Worm (Caenorhabditis elegans) whole organism, L4 larva: ENCODE results near the gene F44D12.2.

Experiments
- F26F4.8 ChIP-seq: fragments of 200-800 bp; sonication (Bioruptor generic); conservative IDR thresholded peaks from 2 replicates; pipeline ENCODE4 v1.3.6; 2022; ENCODE audit warnings: missing genetic modification characterization, missing compliant biosample characterization
- F49E8.2 ChIP-seq: sonication (generic microtip); optimal IDR thresholded peaks from 2 replicates; lab custom pipeline; 2016; ENCODE audit warnings: missing compliant biosample characterization, mild to moderate bottlenecking, missing genetic modification characterization, borderline replicate concordance
- R02D3.7 ChIP-seq: fragments of 150-350 bp; sonication (generic microtip); optimal IDR thresholded peaks from 3 replicates; lab custom pipeline; 2014; ENCODE audit warnings: missing biosample characterization, missing genetic modification characterization
- T20F7.1 ChIP-seq: fragments of 200-800 bp; sonication (Bioruptor generic); optimal IDR thresholded peaks from 2 replicates; lab custom pipeline; 2018; ENCODE audit warnings: mild to moderate bottlenecking, missing genetic modification characterization, missing compliant biosample characterization
- Y105C5A.15 ChIP-seq: fragments of 200-800 bp; sonication (Bioruptor generic); IDR thresholded peaks from 2 replicates; pipeline ENCODE4 v1.3.6; 2022; ENCODE audit warnings: missing genetic modification characterization, missing compliant biosample characterization
- Y48G9A.11 ChIP-seq: fragments of 200-800 bp; sonication (Bioruptor generic); IDR thresholded peaks from 2 replicates; pipeline ENCODE4 v1.3.6; 2022; ENCODE audit warnings: missing genetic modification reagents, missing genetic modification characterization, missing compliant biosample characterization
- ZK546.5 ChIP-seq, 2 experiments: sonication (generic microtip); optimal IDR thresholded peaks; 2 replicates each; lab custom pipeline; 2017; ENCODE audit warnings: missing biosample characterization in 2 of 2, missing genetic modification characterization in 2 of 2
- aha-1 ChIP-seq: fragments of 150-350 bp; peaks from one replicate; lab custom pipeline; 2014; ENCODE audit warnings: missing biosample characterization, missing genetic modification characterization
- aly-2 ChIP-seq: sonication (generic microtip); optimal IDR thresholded peaks from 2 replicates; lab custom pipeline; 2018; ENCODE audit warnings: missing biosample characterization, missing genetic modification characterization
- ama-1 ChIP-seq: fragments of 150-350 bp; optimal IDR thresholded peaks from 2 replicates; lab custom pipeline; 2014; ENCODE audit warnings: inconsistent platforms, mixed read lengths
- ceh-82 ChIP-seq: sonication (generic microtip); optimal IDR thresholded peaks from 2 replicates; lab custom pipeline; 2017; ENCODE audit warnings: missing biosample characterization, missing genetic modification characterization
- daf-12 ChIP-seq: fragments of 150-350 bp; optimal IDR thresholded peaks from 2 replicates; lab custom pipeline; 2014; ENCODE audit warnings: missing biosample characterization, missing genetic modification reagents, missing genetic modification characterization
- daf-19 ChIP-seq: fragments of 200-800 bp; sonication (Bioruptor generic); conservative IDR thresholded peaks from 2 replicates; pipeline ENCODE4 v1.3.6; 2022; ENCODE audit warnings: missing genetic modification characterization, missing compliant biosample characterization
- dmd-6 ChIP-seq: fragments of 200-800 bp; sonication (Bioruptor generic); IDR thresholded peaks from 2 replicates; pipeline ENCODE4 v1.3.6; 2022; ENCODE audit warnings: missing genetic modification reagents, missing genetic modification characterization, missing compliant biosample characterization
- dmd-8 ChIP-seq: fragments of 200-800 bp; sonication (Bioruptor generic); IDR thresholded peaks from 2 replicates; pipeline ENCODE4 v1.3.6; 2022; ENCODE audit warnings: missing genetic modification characterization, missing compliant biosample characterization
- dmd-9 ChIP-seq: fragments of 200-800 bp; sonication (Bioruptor generic); IDR thresholded peaks from 2 replicates; pipeline ENCODE4 v1.3.6; 2022; ENCODE audit warnings: missing genetic modification reagents, missing genetic modification characterization, missing compliant biosample characterization
- dpl-1 ChIP-seq: fragments of 150-350 bp; optimal IDR thresholded peaks from 2 replicates; lab custom pipeline; 2014; ENCODE audit warnings: missing biosample characterization, missing genetic modification reagents, missing genetic modification characterization
- duxl-1 ChIP-seq: sonication (generic microtip); optimal IDR thresholded peaks from 2 replicates; lab custom pipeline; 2016; ENCODE audit warnings: mild to moderate bottlenecking, missing genetic modification characterization, moderate library complexity, missing compliant biosample characterization; ENCODE audit not compliant: poor library complexity
- dve-1 ChIP-seq: sonication (generic microtip); optimal IDR thresholded peaks from 2 replicates; lab custom pipeline; 2017; ENCODE audit warnings: antibody characterized with exemption, mild to moderate bottlenecking, missing genetic modification characterization, missing compliant biosample characterization; ENCODE audit not compliant: insufficient read depth
- egl-43 ChIP-seq: fragments of 200-800 bp; sonication (Bioruptor generic); IDR thresholded peaks from 2 replicates; pipeline ENCODE4 v1.3.6; 2022; ENCODE audit warnings: missing genetic modification reagents, missing genetic modification characterization, missing compliant biosample characterization
- fkh-10 ChIP-seq: fragments of 150-350 bp; optimal IDR thresholded peaks from 2 replicates; lab custom pipeline; 2014; ENCODE audit warnings: missing biosample characterization, missing genetic modification reagents, missing genetic modification characterization
- hif-1 ChIP-seq, 2 experiments: sonication (generic microtip); optimal IDR thresholded peaks; 2 replicates each; lab custom pipeline; 2016 to 2017; ENCODE audit warnings: missing compliant biosample characterization in 2 of 2, missing genetic modification characterization in 2 of 2, missing genetic modification reagents in 2 of 2, missing genotype in 2 of 2, mild to moderate bottlenecking in 1 of 2
- hlh-11 ChIP-seq: fragments of 200-800 bp; sonication (Bioruptor generic); optimal IDR thresholded peaks from 2 replicates; lab custom pipeline; 2018; ENCODE audit warnings: mild to moderate bottlenecking, missing genetic modification characterization, missing compliant biosample characterization
- hlh-30 ChIP-seq: sonication (generic microtip); optimal IDR thresholded peaks from 2 replicates; lab custom pipeline; 2017; ENCODE audit warnings: antibody characterized with exemption, mild to moderate bottlenecking, missing genetic modification characterization, missing compliant biosample characterization; ENCODE audit not compliant: insufficient read depth
- hmg-1.1 ChIP-seq: fragments of 200-800 bp; sonication (Bioruptor generic); IDR thresholded peaks from 2 replicates; pipeline ENCODE4 v1.3.6; 2022; ENCODE audit warnings: missing genetic modification reagents, missing genetic modification characterization, missing compliant biosample characterization
- lim-7 ChIP-seq: fragments of 200-800 bp; sonication (Bioruptor generic); IDR thresholded peaks from 2 replicates; pipeline ENCODE4 v1.3.6; 2022; ENCODE audit warnings: missing genetic modification characterization, missing compliant biosample characterization
- lin-13 ChIP-seq: fragments of 150-350 bp; optimal IDR thresholded peaks from 2 replicates; lab custom pipeline; 2014; ENCODE audit warnings: missing biosample characterization, missing genetic modification reagents, missing genetic modification characterization
- lin-29 ChIP-seq: fragments of 200-800 bp; sonication (Bioruptor generic); IDR thresholded peaks from 2 replicates; pipeline ENCODE4 v1.3.6; 2022; ENCODE audit warnings: missing genetic modification reagents, missing genetic modification characterization, missing compliant biosample characterization
- lin-38 ChIP-seq: fragments of 200-800 bp; sonication (Bioruptor generic); IDR thresholded peaks from 2 replicates; pipeline ENCODE4 v1.3.6; 2022; ENCODE audit warnings: missing genetic modification reagents, missing genetic modification characterization, missing compliant biosample characterization
- lir-3 ChIP-seq: sonication (generic microtip); optimal IDR thresholded peaks from 2 replicates; lab custom pipeline; 2016; ENCODE audit warnings: mild to moderate bottlenecking, missing genetic modification characterization, missing compliant biosample characterization
- madf-9 ChIP-seq: fragments of 200-800 bp; sonication (Bioruptor generic); conservative IDR thresholded peaks from 2 replicates; pipeline ENCODE4 v1.3.6; 2022; ENCODE audit warnings: missing genetic modification reagents, missing genetic modification characterization, missing compliant biosample characterization
- mdt-29 ChIP-seq: fragments of 200-800 bp; sonication (Bioruptor generic); IDR thresholded peaks from 2 replicates; pipeline ENCODE4 v1.3.6; 2022; ENCODE audit warnings: missing genetic modification reagents, missing genetic modification characterization, missing compliant biosample characterization
- mep-1 ChIP-seq: fragments of 150-350 bp; sonication (generic microtip); optimal IDR thresholded peaks from 3 replicates; lab custom pipeline; 2014; ENCODE audit warnings: missing biosample characterization, missing genetic modification characterization
- mes-2 ChIP-seq: sonication (generic microtip); optimal IDR thresholded peaks from 2 replicates; lab custom pipeline; 2016; ENCODE audit warnings: missing genotype, mild to moderate bottlenecking, missing genetic modification characterization, missing compliant biosample characterization; ENCODE audit not compliant: poor library complexity, severe bottlenecking
- nhr-11 ChIP-seq: fragments of 150-350 bp; optimal IDR thresholded peaks from 2 replicates; lab custom pipeline; 2014; ENCODE audit warnings: missing biosample characterization, missing genetic modification characterization
- nhr-237 ChIP-seq: sonication (generic microtip); optimal IDR thresholded peaks from 2 replicates; lab custom pipeline; 2017; ENCODE audit warnings: missing biosample characterization, missing genetic modification characterization
- nhr-25 ChIP-seq: sonication (generic microtip); optimal IDR thresholded peaks from 2 replicates; lab custom pipeline; 2017; ENCODE audit warnings: missing genetic modification characterization, mild to moderate bottlenecking, missing compliant biosample characterization, antibody characterized with exemption, moderate library complexity, borderline replicate concordance; ENCODE audit not compliant: insufficient read depth
- nhr-41 ChIP-seq: fragments of 200-800 bp; sonication (Bioruptor generic); IDR thresholded peaks from 2 replicates; pipeline ENCODE4 v1.3.6; 2022; ENCODE audit warnings: missing genetic modification reagents, missing genetic modification characterization, missing compliant biosample characterization
- nhr-6 ChIP-seq: fragments of 150-350 bp; optimal IDR thresholded peaks from 2 replicates; lab custom pipeline; 2014; ENCODE audit warnings: missing biosample characterization, missing genetic modification characterization
- nhr-77 ChIP-seq: fragments of 150-350 bp; optimal IDR thresholded peaks from 2 replicates; lab custom pipeline; 2014; ENCODE audit warnings: missing biosample characterization, missing genetic modification characterization
- pha-4 ChIP-seq, 2 experiments: fragments of 150-350 bp in 1 of 2; fragments of 200-800 bp in 1 of 2; sonication (Bioruptor generic) in 1 of 2; IDR thresholded peaks in 1 of 2; optimal IDR thresholded peaks in 1 of 2; 2 replicates each; pipeline versions ENCODE4 v1.3.6 to Lab custom; 2014 to 2022; ENCODE audit warnings: missing genetic modification characterization in 2 of 2, missing genetic modification reagents in 2 of 2, missing biosample characterization in 1 of 2, missing compliant biosample characterization in 1 of 2
- saeg-2 ChIP-seq: fragments of 200-800 bp; sonication (Bioruptor generic); IDR thresholded peaks from 2 replicates; pipeline ENCODE4 v1.3.6; 2022; ENCODE audit warnings: missing genetic modification reagents, missing genetic modification characterization, missing compliant biosample characterization
- snpc-1.2 ChIP-seq: fragments of 200-800 bp; sonication (Bioruptor generic); IDR thresholded peaks from 2 replicates; pipeline ENCODE4 v1.3.6; 2022; ENCODE audit warnings: missing genetic modification reagents, missing genetic modification characterization, missing compliant biosample characterization
- spr-1 ChIP-seq: sonication (generic microtip); optimal IDR thresholded peaks from 2 replicates; lab custom pipeline; 2016; ENCODE audit warnings: mild to moderate bottlenecking, missing genetic modification characterization, missing compliant biosample characterization
- tra-1 ChIP-seq: fragments of 200-800 bp; sonication (Bioruptor generic); IDR thresholded peaks from 2 replicates; pipeline ENCODE4 v1.3.6; 2022; ENCODE audit warnings: missing genetic modification reagents, missing genetic modification characterization, missing compliant biosample characterization
- unc-130 ChIP-seq: sonication (generic microtip); optimal IDR thresholded peaks from 2 replicates; lab custom pipeline; 2016; ENCODE audit warnings: missing genetic modification reagents, missing genetic modification characterization, missing compliant biosample characterization
- unc-62 ChIP-seq, 3 experiments: fragments of 150-350 bp in 1 of 3; sonication (generic microtip); optimal IDR thresholded peaks in 2 of 3; peaks in 1 of 3; 1 replicate in 1 of 3; 2 replicates in 2 of 3; lab custom pipeline; 2014 to 2017; ENCODE audit warnings: missing biosample characterization in 3 of 3, missing genetic modification characterization in 3 of 3, missing genetic modification reagents in 3 of 3, missing genotype in 1 of 3
- zip-11 ChIP-seq: fragments of 200-800 bp; sonication (Bioruptor generic); IDR thresholded peaks from 2 replicates; pipeline ENCODE4 v1.3.6; 2022; ENCODE audit warnings: missing genetic modification characterization, missing compliant biosample characterization

Gene F44D12.2

ce11 chrIV:9998487-9999218 lies 18.9 kb downstream of the F44D12.2 start, which contains the start of gene pyp-1 (continued):
- no peak for TF ChIP-seq aly-2 (tag; lab: Kevin White, UChicago)
- no peak for TF ChIP-seq ceh-82 (tag; lab: Kevin White, UChicago)
- TF ChIP-seq tra-1 (GFP tag; lab: Robert Waterston, UW): no peak
- no peak for TF ChIP-seq spr-1
- no peak for TF ChIP-seq pha-4 (GFP tag; IDR thresholded peaks at IDR 0.05; lab: Robert Waterston, UW)
- TF ChIP-seq pha-4 (tag; optimal IDR thresholded peaks at IDR 0.05; lab: Kevin White, UChicago): peak; percentile 48
- no peak for TF ChIP-seq aha-1 (tag; lab: Kevin White, UChicago)
- TF ChIP-seq egl-43 (GFP tag; lab: Robert Waterston, UW): no peak
- TF ChIP-seq unc-62 (GFP tag; optimal IDR thresholded peaks at IDR 0.05 in 1 of 2; lab: Kevin White, UChicago): no peak
- no peak for TF ChIP-seq unc-62 (tag; optimal IDR thresholded peaks at IDR 0.05; lab: Kevin White, UChicago)
- no peak for TF ChIP-seq F49E8.2 (tag; lab: Kevin White, UChicago)
- no peak for TF ChIP-seq nhr-6 (tag; lab: Kevin White, UChicago)
- TF ChIP-seq R02D3.7 (tag; lab: Kevin White, UChicago): no peak
- TF ChIP-seq hif-1 (tag; optimal IDR thresholded peaks at IDR 0.05; lab: Kevin White, UChicago): peak in 1 of 2 experiments; percentile 13
- TF ChIP-seq nhr-77 (tag; lab: Kevin White, UChicago): no peak
- TF ChIP-seq lir-3: no peak
- no peak for TF ChIP-seq madf-9 (GFP tag; lab: Robert Waterston, UW)
- TF ChIP-seq nhr-237: no peak
- TF ChIP-seq dmd-8: no peak
- TF ChIP-seq nhr-25 (tag; lab: Kevin White, UChicago): no peak
- no peak for TF ChIP-seq T20F7.1 (GFP tag; lab: Kevin White, UChicago)
- peak; percentile 5 for TF ChIP-seq dpl-1
- no peak for TF ChIP-seq lin-29
- TF ChIP-seq lin-38: peak; percentile 42
- no peak for TF ChIP-seq lin-13
- no peak for TF ChIP-seq lim-7 (GFP tag; lab: Robert Waterston, UW)
- TF ChIP-seq ZK546.5 (tag; optimal IDR thresholded peaks at IDR 0.05; lab: Kevin White, UChicago): no peak
- TF ChIP-seq nhr-11: peak; percentile 30
- peak; percentile 30 for TF ChIP-seq hlh-30 (tag; lab: Kevin White, UChicago)
- no peak for TF ChIP-seq nhr-41 (GFP tag; lab: Robert Waterston, UW)
- no peak for TF ChIP-seq daf-19 (GFP tag; lab: Robert Waterston, UW)
- TF ChIP-seq Y48G9A.11: 0 out of 2 replicates have a peak, but pooled peaks have one; percentile 20
- no peak for TF ChIP-seq fkh-10 (GFP tag; lab: Kevin White, UChicago)
- no peak for TF ChIP-seq daf-12
- TF ChIP-seq dmd-6 (GFP tag; lab: Robert Waterston, UW): no peak
- TF ChIP-seq zip-11 (GFP tag; lab: Robert Waterston, UW): no peak
- peak; percentile 40 for TF ChIP-seq mes-2 (tag; lab: Kevin White, UChicago)
- no peak for TF ChIP-seq F26F4.8 (GFP tag; lab: Robert Waterston, UW)
- TF ChIP-seq Y105C5A.15 (GFP tag; lab: Robert Waterston, UW): no peak
- TF ChIP-seq unc-130 (GFP tag; lab: Kevin White, UChicago): peak; percentile 9
- TF ChIP-seq snpc-1.2 (GFP tag; lab: Robert Waterston, UW): 0 out of 2 replicates have a peak, but pooled peaks have one; percentile 37
- TF ChIP-seq hlh-11 (tag; lab: Kevin White, UChicago): peak; percentile 67
- TF ChIP-seq hmg-1.1: no peak
- TF ChIP-seq ama-1: no peak
- TF ChIP-seq saeg-2 (GFP tag; lab: Robert Waterston, UW): no peak
- peak; percentile 9 for TF ChIP-seq mep-1
- TF ChIP-seq duxl-1 (tag; lab: Kevin White, UChicago): no peak
- peak; percentile 74 for TF ChIP-seq dve-1
- 0 out of 2 replicates have a peak, but pooled peaks have one; percentile 12 for TF ChIP-seq mdt-29 (GFP tag; lab: Robert Waterston, UW)
- TF ChIP-seq dmd-9 (GFP tag; lab: Robert Waterston, UW): no peak
